Fruit fly (Drosophila melanogaster): Measurements from ENCODE around the gene CG33645.

DNA sequence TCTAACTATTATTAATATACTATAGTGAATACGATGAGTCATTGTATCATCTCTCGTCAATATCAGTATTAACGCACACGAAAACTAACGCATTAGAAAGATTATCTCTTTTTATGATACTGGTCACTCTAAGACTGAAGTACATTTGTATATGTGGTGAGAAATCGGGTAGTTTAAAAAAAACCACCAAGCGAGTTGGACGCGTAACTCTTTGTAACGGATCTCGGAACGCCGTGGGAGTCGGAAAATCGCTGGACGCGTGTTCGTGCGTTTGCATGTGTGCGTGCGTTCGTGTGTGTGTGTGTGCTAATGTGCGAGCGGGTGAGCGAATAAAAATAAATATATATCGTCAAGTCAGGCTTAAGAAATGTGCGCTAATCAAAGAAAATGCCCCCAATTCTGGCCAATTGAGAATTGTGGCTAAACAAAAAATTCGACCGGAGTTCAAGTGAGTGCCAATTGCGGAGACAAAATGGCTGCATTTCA, 17.4 kb downstream of the CG33645 start, which contains the start of gene kuz:
- TF ChIP-seq CG8478 (optimal IDR thresholded peaks at IDR 0.05) = no peak
- TF ChIP-seq CTCF (optimal IDR thresholded peaks at IDR 0.05) = no peak

Measured in S2 (cell line).